Fruit fly (Drosophila melanogaster): ENCODE results near the gene ND-23.
A peak's percentile ranks its signal among the peaks of the same experiment; 100 is the strongest.

ND-23 gene

DNA sequence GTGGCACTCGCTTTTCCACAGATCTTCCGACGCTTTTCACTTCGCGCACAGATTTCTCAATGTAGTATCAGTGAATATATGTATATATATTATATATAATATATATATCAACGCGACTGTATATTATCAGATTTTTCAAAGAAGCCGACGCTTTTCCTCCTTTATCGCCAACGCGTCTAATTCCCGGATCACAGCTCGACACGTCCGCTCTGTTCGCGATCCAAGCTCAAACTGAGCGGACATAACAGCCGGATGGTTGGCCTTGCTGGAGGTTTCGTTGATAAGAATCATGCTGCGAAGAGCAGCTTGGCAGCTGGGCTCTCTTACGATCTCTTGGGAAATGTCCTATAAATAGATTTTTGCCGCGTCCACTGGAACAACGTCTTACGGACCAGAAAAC lies 16.4 kb upstream of the ND-23 start, which contains the start of gene cv-d:
TSS of gene cv-d (minus strand) at position 235 of the 400 bp plus-strand sequence.
- TF ChIP-seq Rel (GFP tag; optimal IDR thresholded peaks at IDR 0.05) (no peak), Rel (tag; optimal IDR thresholded peaks at IDR 0.05) (peak; percentile 0), OdsH (GFP tag; optimal IDR thresholded peaks at IDR 0.05) (no peak)

DNA sequence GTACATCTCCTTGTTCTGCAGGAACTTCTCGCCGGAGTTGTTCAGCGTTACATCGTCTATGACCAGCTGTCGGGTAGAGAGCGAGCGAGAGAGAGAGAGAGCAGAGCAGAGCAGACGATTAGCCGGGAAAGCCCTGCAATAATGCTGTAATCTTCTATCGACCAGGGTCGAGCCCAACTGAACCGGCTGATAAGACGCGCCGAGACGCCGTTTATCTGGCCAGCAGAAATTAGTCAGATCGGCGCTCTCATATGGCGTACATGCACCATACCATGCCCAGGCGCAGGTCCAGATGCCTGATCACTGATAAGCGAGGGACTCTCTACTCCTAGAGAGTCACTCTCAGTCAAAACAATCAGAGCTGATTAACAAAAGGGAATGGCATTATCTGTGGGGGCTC lies 15.0 kb upstream of the ND-23 start:
- TF ChIP-seq foxo (GFP tag; optimal IDR thresholded peaks at IDR 0.05) (no peak), Rel (GFP tag; optimal IDR thresholded peaks at IDR 0.05) (no peak), Rel (tag; optimal IDR thresholded peaks at IDR 0.05) (peak; percentile 91)

DNA sequence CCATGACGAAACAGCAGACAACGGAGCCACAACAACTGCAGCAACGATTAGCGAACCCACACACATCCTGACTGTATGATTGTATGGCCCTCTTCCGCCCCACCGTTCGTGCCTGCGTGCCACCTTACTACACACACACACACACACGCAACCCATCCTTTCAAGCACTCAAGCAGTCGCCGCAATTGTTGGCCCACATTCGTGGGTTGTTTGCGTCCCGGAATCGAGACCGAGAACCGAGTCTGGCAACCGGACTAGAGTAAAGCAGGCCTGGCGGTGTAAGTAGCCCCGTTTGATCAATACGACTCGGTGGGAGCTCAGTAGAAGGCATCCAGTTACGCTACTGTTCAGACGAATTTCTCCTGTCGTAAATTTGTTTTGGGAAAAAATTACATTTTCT lies 9.3 kb upstream of the ND-23 start, which contains the start of gene CG4546:
TSS of gene CG4546 (plus strand) at position 301 of the 400 bp plus-strand sequence.
- TF ChIP-seq usp (GFP tag; optimal IDR thresholded peaks at IDR 0.05) (no peak), lola (GFP tag; optimal IDR thresholded peaks at IDR 0.05) (no peak), Mio (GFP tag; optimal IDR thresholded peaks at IDR 0.05) (no peak), Jra (GFP tag; optimal IDR thresholded peaks at IDR 0.05) (no peak), br (GFP tag; optimal IDR thresholded peaks at IDR 0.05) (no peak), foxo (GFP tag; optimal IDR thresholded peaks at IDR 0.05) (no peak)

DNA sequence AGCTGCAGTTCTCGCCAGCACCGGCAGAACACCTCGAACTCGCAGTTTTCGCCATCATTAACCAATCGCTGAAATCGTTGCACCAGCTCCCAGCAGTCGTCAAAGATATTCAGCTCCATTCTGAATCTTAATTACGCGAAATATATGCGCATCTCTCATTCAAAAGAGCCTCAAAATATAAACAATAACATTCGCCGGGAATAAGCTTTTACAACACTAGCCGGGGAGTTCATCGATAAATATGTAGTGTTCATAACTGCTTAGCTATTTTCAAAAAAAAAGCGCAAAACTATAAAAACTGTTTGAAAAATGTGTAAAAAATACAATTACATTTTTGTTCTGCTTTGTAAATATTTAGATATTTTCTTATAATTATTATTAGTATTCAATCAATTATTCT lies 2.4 kb upstream of the ND-23 start, which contains the start of gene Pbp45:
TSS of gene Pbp45 (minus strand) at position 222 of the 400 bp plus-strand sequence.
- no peak for TF ChIP-seq Hnf4 (GFP tag; optimal IDR thresholded peaks at IDR 0.05)
- TF ChIP-seq fru (GFP tag; optimal IDR thresholded peaks at IDR 0.05) = peak; percentile 28
- TF ChIP-seq foxo (GFP tag; optimal IDR thresholded peaks at IDR 0.05) = peak in 1 of 2 experiments; percentile 54
- TF ChIP-seq N (GFP tag; optimal IDR thresholded peaks at IDR 0.05) = no peak

DNA sequence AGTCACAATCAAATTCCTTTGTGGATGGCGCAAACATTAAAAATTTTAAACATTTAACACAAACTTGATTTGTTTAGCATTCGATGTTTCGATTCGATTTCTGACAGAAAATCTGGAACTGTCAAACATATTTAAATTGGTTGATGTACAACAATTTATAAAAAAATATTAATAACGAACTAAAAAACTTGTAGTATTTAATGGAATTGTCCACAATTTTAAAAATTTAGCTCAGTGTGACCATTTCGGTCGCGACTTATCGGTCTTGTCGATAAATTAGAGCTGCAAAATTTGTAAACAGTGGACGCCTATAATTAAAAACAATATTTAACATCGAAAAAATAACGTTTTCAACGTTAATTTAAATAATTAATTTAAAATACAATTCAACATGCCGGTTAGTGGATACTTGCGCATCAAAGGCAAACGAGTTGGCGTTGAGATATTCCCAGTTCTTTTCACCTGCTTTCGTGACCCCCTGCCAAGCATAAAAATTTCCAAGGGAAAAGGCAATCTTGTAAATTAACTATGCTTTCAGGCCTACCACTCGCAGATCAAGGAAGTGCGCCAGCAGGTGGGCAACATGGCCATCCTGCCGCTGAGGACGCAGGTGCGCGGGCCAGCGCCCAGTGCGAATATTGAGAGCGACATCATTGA lies 2.4 kb downstream of the ND-23 start, which contains the start of the genes CG43317 and Arpc3A:
TSS of gene CG43317 (minus strand) at position 51 of the 657 bp plus-strand sequence.
TSS of gene Arpc3A (plus strand) at position 274 of the 657 bp plus-strand sequence.
- TF ChIP-seq Jra (GFP tag; optimal IDR thresholded peaks at IDR 0.05) (no peak), sage (GFP tag; optimal IDR thresholded peaks at IDR 0.05) (peak; percentile 40)

DNA sequence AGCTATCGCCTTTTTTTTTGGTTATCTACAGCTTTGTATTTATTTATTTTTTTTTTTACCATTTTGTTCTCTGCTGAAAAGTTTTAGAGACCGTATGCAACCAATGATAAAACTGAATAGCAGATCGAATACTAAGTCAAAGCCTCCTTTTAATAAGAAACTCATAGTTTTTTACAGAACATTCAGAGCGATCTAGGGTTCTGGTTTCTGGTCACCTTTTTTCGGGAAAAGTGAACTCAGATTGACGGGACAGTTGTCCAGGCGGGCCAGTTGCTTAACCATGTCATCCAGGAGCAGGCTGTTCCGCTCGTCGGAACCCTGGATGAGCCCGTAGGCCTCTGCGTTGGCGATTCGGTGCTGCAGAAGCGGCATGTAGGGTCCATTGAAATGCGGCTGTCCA lies 3.6 kb downstream of the ND-23 start, which contains the start of gene CG43318:
TSS of gene CG43318 (minus strand) at position 101 of the 400 bp plus-strand sequence.
- TF ChIP-seq HLH106 (tag; optimal IDR thresholded peaks at IDR 0.05) (no peak), Dif (GFP tag; optimal IDR thresholded peaks at IDR 0.05; ENCODE audit: partially characterized antibody) (no peak), lola (GFP tag; optimal IDR thresholded peaks at IDR 0.05) (no peak), Hr83 (GFP tag; optimal IDR thresholded peaks at IDR 0.05; ENCODE audit: poor library complexity, severe bottlenecking) (no peak), Vsx2 (GFP tag; optimal IDR thresholded peaks at IDR 0.05; ENCODE audit: partially characterized antibody) (no peak), CrebA (GFP tag; optimal IDR thresholded peaks at IDR 0.05; ENCODE audit: borderline replicate concordance) (no peak), sage (GFP tag; optimal IDR thresholded peaks at IDR 0.05) (no peak), usp (GFP tag; optimal IDR thresholded peaks at IDR 0.05) (no peak), brk (GFP tag; optimal IDR thresholded peaks at IDR 0.05) (no peak), CG9705 (GFP tag; optimal IDR thresholded peaks at IDR 0.05) (no peak), fru (GFP tag; optimal IDR thresholded peaks at IDR 0.05) (no peak), dsf (GFP tag; optimal IDR thresholded peaks at IDR 0.05; ENCODE audit: borderline replicate concordance) (no peak), Rel (GFP tag; optimal IDR thresholded peaks at IDR 0.05) (no peak), Rel (tag; optimal IDR thresholded peaks at IDR 0.05) (no peak), GATAd (GFP tag; optimal IDR thresholded peaks at IDR 0.05) (no peak), jim (GFP tag; optimal IDR thresholded peaks at IDR 0.05) (no peak), Dfd (GFP tag; optimal IDR thresholded peaks at IDR 0.05) (no peak), pan (optimal IDR thresholded peaks at IDR 0.05) (no peak)

DNA sequence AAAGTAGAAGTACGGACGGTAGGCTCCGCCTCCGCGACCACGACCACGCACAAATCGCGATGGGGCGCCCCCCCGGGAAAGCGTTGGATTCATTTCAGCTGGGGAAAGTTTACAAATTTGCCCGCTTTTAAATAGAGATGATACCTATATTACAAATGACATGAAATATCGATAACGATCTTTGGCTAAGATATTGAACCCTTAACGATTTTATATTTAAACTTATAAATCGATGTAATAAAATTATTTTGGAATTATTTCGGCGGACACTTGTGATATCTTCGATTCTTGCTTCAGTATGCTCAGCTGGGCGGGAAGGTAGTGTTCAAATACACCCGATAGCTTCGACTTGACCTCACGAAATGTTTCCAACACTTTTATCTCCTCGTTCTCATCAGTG lies 4.4 kb downstream of the ND-23 start, which contains the start of gene rec:
TSS of gene rec (minus strand) at position 108 of the 400 bp plus-strand sequence.
- TF ChIP-seq Vsx2 (GFP tag; optimal IDR thresholded peaks at IDR 0.05; ENCODE audit: partially characterized antibody) = no peak
- no peak for TF ChIP-seq psq (GFP tag; optimal IDR thresholded peaks at IDR 0.05)
- TF ChIP-seq CG32264 (GFP tag; optimal IDR thresholded peaks at IDR 0.05) = no peak
- no peak for TF ChIP-seq Sp1 (GFP tag; optimal IDR thresholded peaks at IDR 0.05)
- TF ChIP-seq brk (GFP tag; optimal IDR thresholded peaks at IDR 0.05) = no peak
- TF ChIP-seq GATAd (GFP tag; optimal IDR thresholded peaks at IDR 0.05) = no peak
- no peak for TF ChIP-seq dsf (GFP tag; optimal IDR thresholded peaks at IDR 0.05; ENCODE audit: borderline replicate concordance)
- TF ChIP-seq Rel (GFP tag; optimal IDR thresholded peaks at IDR 0.05) = no peak
- TF ChIP-seq Rel (tag; optimal IDR thresholded peaks at IDR 0.05) = no peak
- TF ChIP-seq dmrt93B (GFP tag; optimal IDR thresholded peaks at IDR 0.05) = no peak
- no peak for TF ChIP-seq ey (GFP tag; optimal IDR thresholded peaks at IDR 0.05)
- no peak for TF ChIP-seq tai (GFP tag; optimal IDR thresholded peaks at IDR 0.05)
- no peak for TF ChIP-seq Abd-B (GFP tag; optimal IDR thresholded peaks at IDR 0.05)
- TF ChIP-seq lola (GFP tag; optimal IDR thresholded peaks at IDR 0.05) = no peak
- TF ChIP-seq Jra (GFP tag; optimal IDR thresholded peaks at IDR 0.05) = no peak
- no peak for TF ChIP-seq br (GFP tag; optimal IDR thresholded peaks at IDR 0.05)
